Worm (Caenorhabditis elegans): ENCODE results near the gene pde-4.

ce11 chrII:7628640-7629039 is 22.4 kb downstream of the pde-4 start:
- TF ChIP-seq pros-1 (tag; optimal IDR thresholded peaks at IDR 0.05) (no peak), hlh-6 (tag; optimal IDR thresholded peaks at IDR 0.05) (no peak), sdc-2 (tag; optimal IDR thresholded peaks at IDR 0.05) (no peak), pat-9 (tag; optimal IDR thresholded peaks at IDR 0.05) (no peak), lin-11 (tag; optimal IDR thresholded peaks at IDR 0.05) (no peak), ceh-45 (GFP tag; IDR thresholded peaks at IDR 0.05) (no peak), ahr-1 (tag; optimal IDR thresholded peaks at IDR 0.05) (no peak), ama-1 (optimal IDR thresholded peaks at IDR 0.05) (no peak)

Data from whole organism, late embryonic.